Worm (Caenorhabditis elegans) whole organism, mixed stage, embryonic: ENCODE data around the gene zip-2.

Experiments used
- elt-3 ChIP-seq: fragments of 150-350 bp; optimal IDR thresholded peaks from 2 replicates; lab custom pipeline; 2014; ENCODE audit warnings: missing biosample characterization, missing genetic modification characterization
- nhr-2 ChIP-seq: fragments of 150-350 bp; optimal IDR thresholded peaks from 2 replicates; lab custom pipeline; 2014; ENCODE audit warnings: missing biosample characterization, missing genetic modification characterization
- snpc-4 ChIP-seq: fragments of 150-350 bp; optimal IDR thresholded peaks from 2 replicates; lab custom pipeline; 2014; ENCODE audit warnings: missing biosample characterization, missing genetic modification characterization

ce11 chrIII:841177-841576 is 8.4 kb downstream of the zip-2 start, which contains the start of gene K02F3.9:
- TF ChIP-seq nhr-2 (no peak), snpc-4 (no peak), elt-3 (no peak)
